Fruit fly (Drosophila melanogaster) whole organism, adult: ENCODE measurements around the gene CG4829.

Source experiments
- CG1620 ChIP-seq: fragments of 200-800 bp; sonication (Bioruptor generic); optimal IDR thresholded peaks from 2 replicates; lab custom pipeline; 2016; ENCODE audit warnings: missing biosample characterization, missing genetic modification characterization
- Mnt ChIP-seq: fragments of 200-800 bp; sonication (Bioruptor generic); optimal IDR thresholded peaks from 2 replicates; lab custom pipeline; 2016; ENCODE audit warnings: missing biosample characterization, mild to moderate bottlenecking, missing genetic modification characterization

dm6 chrX:16830081-16830480, 18.6 kb downstream of the CG4829 start:
- TF ChIP-seq Mnt (GFP tag; lab: Kevin White, UChicago) (no peak), CG1620 (GFP tag; lab: Kevin White, UChicago) (peak; percentile 7)
